Worm (Caenorhabditis elegans) whole organism, L4 larva: ENCODE data around the gene F47B7.3.

ENCODE experiments used
- F10B5.3 ChIP-seq: sonication (generic microtip); optimal IDR thresholded peaks from 2 replicates; lab custom pipeline; 2016; ENCODE audit warnings: mild to moderate bottlenecking, missing genetic modification characterization, missing compliant biosample characterization
- F49E8.2 ChIP-seq: sonication (generic microtip); optimal IDR thresholded peaks from 2 replicates; lab custom pipeline; 2016; ENCODE audit warnings: missing compliant biosample characterization, mild to moderate bottlenecking, missing genetic modification characterization, borderline replicate concordance
- T20F7.1 ChIP-seq: fragments of 200-800 bp; sonication (Bioruptor generic); optimal IDR thresholded peaks from 2 replicates; lab custom pipeline; 2018; ENCODE audit warnings: mild to moderate bottlenecking, missing genetic modification characterization, missing compliant biosample characterization
- Y105C5A.15 ChIP-seq: fragments of 200-800 bp; sonication (Bioruptor generic); IDR thresholded peaks from 2 replicates; pipeline ENCODE4 v1.3.6; 2022; ENCODE audit warnings: missing genetic modification characterization, missing compliant biosample characterization
- Y48G9A.11 ChIP-seq: fragments of 200-800 bp; sonication (Bioruptor generic); IDR thresholded peaks from 2 replicates; pipeline ENCODE4 v1.3.6; 2022; ENCODE audit warnings: missing genetic modification reagents, missing genetic modification characterization, missing compliant biosample characterization
- Y5F2A.4 ChIP-seq: fragments of 200-800 bp; sonication (Bioruptor generic); optimal IDR thresholded peaks from 2 replicates; lab custom pipeline; 2018; ENCODE audit warnings: mild to moderate bottlenecking, missing genetic modification characterization, missing compliant biosample characterization
- Y75B8A.6 ChIP-seq: fragments of 200-800 bp; sonication (Bioruptor generic); IDR thresholded peaks from 2 replicates; pipeline ENCODE4 v1.3.6; 2022; ENCODE audit warnings: missing genetic modification reagents, missing genetic modification characterization, missing compliant biosample characterization
- aha-1 ChIP-seq: fragments of 150-350 bp; peaks from one replicate; lab custom pipeline; 2014; ENCODE audit warnings: missing biosample characterization, missing genetic modification characterization
- aly-2 ChIP-seq: sonication (generic microtip); optimal IDR thresholded peaks from 2 replicates; lab custom pipeline; 2018; ENCODE audit warnings: missing biosample characterization, missing genetic modification characterization
- ama-1 ChIP-seq: fragments of 150-350 bp; optimal IDR thresholded peaks from 2 replicates; lab custom pipeline; 2014; ENCODE audit warnings: inconsistent platforms, mixed read lengths
- ceh-20 ChIP-seq: fragments of 200-800 bp; sonication (Bioruptor generic); IDR thresholded peaks from 2 replicates; pipeline ENCODE4 v1.3.6; 2022; ENCODE audit warnings: missing genetic modification reagents, missing genetic modification characterization, missing compliant biosample characterization
- ceh-28 ChIP-seq: fragments of 150-350 bp; optimal IDR thresholded peaks from 2 replicates; lab custom pipeline; 2014; ENCODE audit warnings: missing biosample characterization, missing genetic modification reagents, missing genetic modification characterization
- ceh-32 ChIP-seq: sonication (generic microtip); optimal IDR thresholded peaks from 2 replicates; lab custom pipeline; 2016; ENCODE audit warnings: mild to moderate bottlenecking, missing genetic modification characterization, missing compliant biosample characterization; ENCODE audit not compliant: poor library complexity
- daf-16 ChIP-seq, 3 experiments: sonication (generic microtip); optimal IDR thresholded peaks; 2 replicates each; lab custom pipeline; 2016 to 2017; ENCODE audit warnings: missing genetic modification characterization in 3 of 3, missing genetic modification reagents in 3 of 3, mild to moderate bottlenecking in 2 of 3, missing compliant biosample characterization in 2 of 3, missing biosample characterization in 1 of 3, moderate library complexity in 1 of 3
- daf-8 ChIP-seq: fragments of 200-800 bp; sonication (Bioruptor generic); IDR thresholded peaks from 2 replicates; pipeline ENCODE4 v1.3.6; 2022; ENCODE audit warnings: missing genetic modification characterization, missing compliant biosample characterization
- dmd-6 ChIP-seq: fragments of 200-800 bp; sonication (Bioruptor generic); IDR thresholded peaks from 2 replicates; pipeline ENCODE4 v1.3.6; 2022; ENCODE audit warnings: missing genetic modification reagents, missing genetic modification characterization, missing compliant biosample characterization
- dmd-8 ChIP-seq: fragments of 200-800 bp; sonication (Bioruptor generic); IDR thresholded peaks from 2 replicates; pipeline ENCODE4 v1.3.6; 2022; ENCODE audit warnings: missing genetic modification characterization, missing compliant biosample characterization
- dpl-1 ChIP-seq: fragments of 150-350 bp; optimal IDR thresholded peaks from 2 replicates; lab custom pipeline; 2014; ENCODE audit warnings: missing biosample characterization, missing genetic modification reagents, missing genetic modification characterization
- dve-1 ChIP-seq: sonication (generic microtip); optimal IDR thresholded peaks from 2 replicates; lab custom pipeline; 2017; ENCODE audit warnings: antibody characterized with exemption, mild to moderate bottlenecking, missing genetic modification characterization, missing compliant biosample characterization; ENCODE audit not compliant: insufficient read depth
- gei-8 ChIP-seq: fragments of 200-800 bp; sonication (Bioruptor generic); optimal IDR thresholded peaks from 2 replicates; lab custom pipeline; 2018; ENCODE audit warnings: mild to moderate bottlenecking, missing genetic modification characterization, missing compliant biosample characterization
- hlh-11 ChIP-seq: fragments of 200-800 bp; sonication (Bioruptor generic); optimal IDR thresholded peaks from 2 replicates; lab custom pipeline; 2018; ENCODE audit warnings: mild to moderate bottlenecking, missing genetic modification characterization, missing compliant biosample characterization
- hlh-30 ChIP-seq: sonication (generic microtip); optimal IDR thresholded peaks from 2 replicates; lab custom pipeline; 2017; ENCODE audit warnings: antibody characterized with exemption, mild to moderate bottlenecking, missing genetic modification characterization, missing compliant biosample characterization; ENCODE audit not compliant: insufficient read depth
- jun-1 ChIP-seq: fragments of 150-350 bp; optimal IDR thresholded peaks from 2 replicates; lab custom pipeline; 2014; ENCODE audit warnings: missing biosample characterization, missing genetic modification reagents, missing genetic modification characterization
- lin-13 ChIP-seq: fragments of 150-350 bp; optimal IDR thresholded peaks from 2 replicates; lab custom pipeline; 2014; ENCODE audit warnings: missing biosample characterization, missing genetic modification reagents, missing genetic modification characterization
- lir-3 ChIP-seq: sonication (generic microtip); optimal IDR thresholded peaks from 2 replicates; lab custom pipeline; 2016; ENCODE audit warnings: mild to moderate bottlenecking, missing genetic modification characterization, missing compliant biosample characterization
- lsy-2 ChIP-seq, 2 experiments: fragments of 150-350 bp in 1 of 2; sonication (generic microtip) in 1 of 2; optimal IDR thresholded peaks; 2 replicates each; lab custom pipeline; 2014 to 2017; ENCODE audit warnings: missing biosample characterization in 2 of 2, missing genetic modification characterization in 2 of 2
- mdl-1 ChIP-seq, 2 experiments: fragments of 150-350 bp in 1 of 2; sonication (generic microtip) in 1 of 2; optimal IDR thresholded peaks; 2 replicates each; lab custom pipeline; 2014 to 2017; ENCODE audit warnings: missing biosample characterization in 2 of 2, missing genetic modification characterization in 2 of 2
- mdt-29 ChIP-seq: fragments of 200-800 bp; sonication (Bioruptor generic); IDR thresholded peaks from 2 replicates; pipeline ENCODE4 v1.3.6; 2022; ENCODE audit warnings: missing genetic modification reagents, missing genetic modification characterization, missing compliant biosample characterization
- mep-1 ChIP-seq: fragments of 150-350 bp; sonication (generic microtip); optimal IDR thresholded peaks from 3 replicates; lab custom pipeline; 2014; ENCODE audit warnings: missing biosample characterization, missing genetic modification characterization
- mxl-3 ChIP-seq: fragments of 200-800 bp; sonication (Bioruptor generic); optimal IDR thresholded peaks from 2 replicates; lab custom pipeline; 2018; ENCODE audit warnings: mild to moderate bottlenecking, missing genetic modification characterization, missing compliant biosample characterization
- nhr-102 ChIP-seq: sonication (generic microtip); optimal IDR thresholded peaks from 2 replicates; lab custom pipeline; 2016; ENCODE audit warnings: mild to moderate bottlenecking, missing genetic modification characterization, moderate library complexity, missing compliant biosample characterization
- nhr-11 ChIP-seq: fragments of 150-350 bp; optimal IDR thresholded peaks from 2 replicates; lab custom pipeline; 2014; ENCODE audit warnings: missing biosample characterization, missing genetic modification characterization
- nhr-25 ChIP-seq: sonication (generic microtip); optimal IDR thresholded peaks from 2 replicates; lab custom pipeline; 2017; ENCODE audit warnings: missing genetic modification characterization, mild to moderate bottlenecking, missing compliant biosample characterization, antibody characterized with exemption, moderate library complexity, borderline replicate concordance; ENCODE audit not compliant: insufficient read depth
- nhr-28 ChIP-seq: fragments of 150-350 bp; optimal IDR thresholded peaks from 2 replicates; lab custom pipeline; 2014; ENCODE audit warnings: missing biosample characterization, missing genetic modification characterization
- nhr-48 ChIP-seq: sonication (generic microtip); optimal IDR thresholded peaks from 2 replicates; lab custom pipeline; 2016; ENCODE audit warnings: mild to moderate bottlenecking, missing genetic modification characterization, missing compliant biosample characterization
- nhr-6 ChIP-seq: fragments of 150-350 bp; optimal IDR thresholded peaks from 2 replicates; lab custom pipeline; 2014; ENCODE audit warnings: missing biosample characterization, missing genetic modification characterization
- pha-4 ChIP-seq, 2 experiments: fragments of 150-350 bp in 1 of 2; fragments of 200-800 bp in 1 of 2; sonication (Bioruptor generic) in 1 of 2; IDR thresholded peaks in 1 of 2; optimal IDR thresholded peaks in 1 of 2; 2 replicates each; pipeline versions ENCODE4 v1.3.6 to Lab custom; 2014 to 2022; ENCODE audit warnings: missing genetic modification characterization in 2 of 2, missing genetic modification reagents in 2 of 2, missing biosample characterization in 1 of 2, missing compliant biosample characterization in 1 of 2
- php-3 ChIP-seq: fragments of 200-800 bp; sonication (Bioruptor generic); IDR thresholded peaks from 2 replicates; pipeline ENCODE4 v1.3.6; 2022; ENCODE audit warnings: missing genetic modification reagents, missing genetic modification characterization, missing compliant biosample characterization
- sdz-12 ChIP-seq: fragments of 200-800 bp; sonication (Bioruptor generic); optimal IDR thresholded peaks from 2 replicates; lab custom pipeline; 2018; ENCODE audit warnings: mild to moderate bottlenecking, missing genetic modification characterization, missing compliant biosample characterization
- snpc-1.2 ChIP-seq: fragments of 200-800 bp; sonication (Bioruptor generic); IDR thresholded peaks from 2 replicates; pipeline ENCODE4 v1.3.6; 2022; ENCODE audit warnings: missing genetic modification reagents, missing genetic modification characterization, missing compliant biosample characterization
- tra-1 ChIP-seq: fragments of 200-800 bp; sonication (Bioruptor generic); IDR thresholded peaks from 2 replicates; pipeline ENCODE4 v1.3.6; 2022; ENCODE audit warnings: missing genetic modification reagents, missing genetic modification characterization, missing compliant biosample characterization
- unc-130 ChIP-seq: sonication (generic microtip); optimal IDR thresholded peaks from 2 replicates; lab custom pipeline; 2016; ENCODE audit warnings: missing genetic modification reagents, missing genetic modification characterization, missing compliant biosample characterization
- unc-39 ChIP-seq: sonication (generic microtip); optimal IDR thresholded peaks from 2 replicates; lab custom pipeline; 2017; ENCODE audit warnings: missing biosample characterization, missing genetic modification characterization
- zag-1 ChIP-seq: fragments of 150-350 bp; optimal IDR thresholded peaks from 2 replicates; lab custom pipeline; 2014; ENCODE audit warnings: missing biosample characterization, missing genetic modification characterization
- zip-2 ChIP-seq: fragments of 150-350 bp; optimal IDR thresholded peaks from 2 replicates; lab custom pipeline; 2014; ENCODE audit warnings: missing biosample characterization, missing genetic modification characterization
- ztf-11 ChIP-seq: fragments of 150-350 bp; optimal IDR thresholded peaks from 2 replicates; lab custom pipeline; 2014; ENCODE audit warnings: missing biosample characterization, missing genetic modification characterization

The F47B7.3 gene

ce11 chrX:3788483-3788882, 24.3 kb upstream of the F47B7.3 start:
- peak; percentile 78 for TF ChIP-seq hlh-30
- TF ChIP-seq mdt-29 (GFP tag; lab: Robert Waterston, UW) = 0 out of 2 replicates have a peak, but pooled peaks have one; percentile 52
- no peak for TF ChIP-seq Y105C5A.15
- no peak for TF ChIP-seq Y75B8A.6 (GFP tag; lab: Robert Waterston, UW)
- TF ChIP-seq nhr-28 = peak; percentile 52
- peak; percentile 19 for TF ChIP-seq nhr-6 (tag; lab: Kevin White, UChicago)
- no peak for TF ChIP-seq zag-1 (tag; lab: Kevin White, UChicago)
- peak; percentile 10 for TF ChIP-seq nhr-102 (tag; lab: Kevin White, UChicago)
- no peak for TF ChIP-seq F10B5.3
- peak; percentile 95 for TF ChIP-seq ama-1 (lab: Kevin White, UChicago)
- TF ChIP-seq daf-16 (GFP tag; optimal IDR thresholded peaks at IDR 0.05; lab: Kevin White, UChicago) = peak in 1 of 2 experiments; percentile 93
- peak; percentile 44 for TF ChIP-seq daf-16 (tag; optimal IDR thresholded peaks at IDR 0.05; lab: Kevin White, UChicago)
- peak; percentile 28 to 66 for TF ChIP-seq mdl-1 (tag; optimal IDR thresholded peaks at IDR 0.05; lab: Kevin White, UChicago)
- TF ChIP-seq daf-8 = no peak
- no peak for TF ChIP-seq dmd-8 (GFP tag; lab: Robert Waterston, UW)
- TF ChIP-seq lir-3 (tag; lab: Kevin White, UChicago) = no peak
- 0 out of 2 replicates have a peak, but pooled peaks have one; percentile 24 for TF ChIP-seq ceh-20 (GFP tag; lab: Robert Waterston, UW)
- TF ChIP-seq dve-1 (tag; lab: Kevin White, UChicago) = peak; percentile 73
- TF ChIP-seq aly-2 = no peak
- TF ChIP-seq aha-1 (tag; lab: Kevin White, UChicago) = peak; percentile 91
- peak; percentile 79 for TF ChIP-seq mep-1 (tag; lab: Kevin White, UChicago)
- no peak for TF ChIP-seq F49E8.2 (tag; lab: Kevin White, UChicago)
- TF ChIP-seq zip-2 (tag; lab: Kevin White, UChicago) = no peak
- no peak for TF ChIP-seq ceh-28
- no peak for TF ChIP-seq snpc-1.2 (GFP tag; lab: Robert Waterston, UW)
- no peak for TF ChIP-seq unc-130
- no peak for TF ChIP-seq nhr-48
- peak; percentile 20 for TF ChIP-seq mxl-3 (GFP tag; lab: Kevin White, UChicago)
- TF ChIP-seq nhr-25 (tag; lab: Kevin White, UChicago) = peak; percentile 87
- TF ChIP-seq gei-8 = no peak
- no peak for TF ChIP-seq php-3
- no peak for TF ChIP-seq sdz-12
- no peak for TF ChIP-seq pha-4 (GFP tag; IDR thresholded peaks at IDR 0.05; lab: Robert Waterston, UW)
- peak; percentile 43 for TF ChIP-seq pha-4 (tag; optimal IDR thresholded peaks at IDR 0.05; lab: Kevin White, UChicago)
- no peak for TF ChIP-seq unc-39 (tag; lab: Kevin White, UChicago)
- no peak for TF ChIP-seq lin-13 (GFP tag; lab: Kevin White, UChicago)
- no peak for TF ChIP-seq dpl-1
- no peak for TF ChIP-seq ceh-32 (tag; lab: Kevin White, UChicago)
- no peak for TF ChIP-seq jun-1
- TF ChIP-seq nhr-11 = peak; percentile 45
- TF ChIP-seq T20F7.1 (GFP tag; lab: Kevin White, UChicago) = no peak
- peak in 1 of 2 experiments; percentile 30 for TF ChIP-seq lsy-2 (tag; optimal IDR thresholded peaks at IDR 0.05; lab: Kevin White, UChicago)
- peak; percentile 39 for TF ChIP-seq hlh-11 (tag; lab: Kevin White, UChicago)
- TF ChIP-seq Y48G9A.11 (GFP tag; lab: Robert Waterston, UW) = no peak
- no peak for TF ChIP-seq dmd-6 (GFP tag; lab: Robert Waterston, UW)
- no peak for TF ChIP-seq tra-1 (GFP tag; lab: Robert Waterston, UW)
- no peak for TF ChIP-seq Y5F2A.4 (GFP tag; lab: Kevin White, UChicago)
- TF ChIP-seq ztf-11 = no peak
